Worm (Caenorhabditis elegans) whole organism, L4 larva: Measurements from ENCODE around the gene F38B7.2.

Experiments
- daf-8 ChIP-seq: fragments of 200-800 bp; sonication (Bioruptor generic); IDR thresholded peaks from 2 replicates; pipeline ENCODE4 v1.3.6; 2022; ENCODE audit warnings: missing genetic modification characterization, missing compliant biosample characterization
- dve-1 ChIP-seq: sonication (generic microtip); optimal IDR thresholded peaks from 2 replicates; lab custom pipeline; 2017; ENCODE audit warnings: antibody characterized with exemption, mild to moderate bottlenecking, missing genetic modification characterization, missing compliant biosample characterization; ENCODE audit not compliant: insufficient read depth
- jun-1 ChIP-seq: fragments of 150-350 bp; optimal IDR thresholded peaks from 2 replicates; lab custom pipeline; 2014; ENCODE audit warnings: missing biosample characterization, missing genetic modification reagents, missing genetic modification characterization
- lin-39 ChIP-seq: fragments of 150-350 bp; optimal IDR thresholded peaks from 2 replicates; lab custom pipeline; 2014; ENCODE audit warnings: missing biosample characterization, missing genetic modification reagents, missing genetic modification characterization
- nhr-10 ChIP-seq: fragments of 150-350 bp; optimal IDR thresholded peaks from 2 replicates; lab custom pipeline; 2014; ENCODE audit warnings: missing biosample characterization, missing genetic modification characterization
- unc-130 ChIP-seq: sonication (generic microtip); optimal IDR thresholded peaks from 2 replicates; lab custom pipeline; 2016; ENCODE audit warnings: missing genetic modification reagents, missing genetic modification characterization, missing compliant biosample characterization

DNA sequence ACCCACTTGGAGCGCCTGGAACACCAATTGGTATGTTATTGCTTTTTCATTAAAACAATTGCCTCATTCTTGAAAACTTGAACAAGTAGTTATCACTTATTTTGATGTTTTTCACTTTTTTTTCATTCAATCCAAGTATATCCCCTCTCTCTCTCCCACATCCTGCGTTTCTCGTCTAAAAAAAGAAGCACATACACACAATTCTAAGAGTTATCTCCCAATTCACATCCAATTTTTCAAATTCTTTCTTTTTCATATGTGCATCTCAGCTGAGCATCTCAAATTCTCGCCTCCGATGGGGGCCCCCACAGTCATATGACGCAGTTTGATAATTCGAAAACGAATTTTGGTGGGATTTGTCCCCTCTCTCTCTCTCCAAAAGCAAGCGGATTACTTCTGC lies 7.1 kb upstream of the F38B7.2 start:
- TF ChIP-seq dve-1 (tag; lab: Kevin White, UChicago) (no peak), unc-130 (GFP tag; lab: Kevin White, UChicago) (no peak), daf-8 (no peak), nhr-10 (tag; lab: Kevin White, UChicago) (no peak), lin-39 (no peak), jun-1 (tag; lab: Kevin White, UChicago) (no peak)
